Fruit fly (Drosophila melanogaster) whole organism, embryonic: ENCODE data around the gene mRpS31.

Experiments used
- BtbVII ChIP-seq: fragments of 200-800 bp; sonication (Bioruptor generic); optimal IDR thresholded peaks from 3 replicates; lab custom pipeline; 2017; ENCODE audit warnings: missing biosample characterization, mild to moderate bottlenecking, missing genetic modification characterization
- CG10321 ChIP-seq: fragments of 200-800 bp; sonication (Bioruptor generic); IDR thresholded peaks from 2 replicates; pipeline ENCODE4 v1.3.6; 2022; ENCODE audit warnings: missing biosample characterization, missing genetic modification characterization
- CG10462 ChIP-seq: fragments of 200-800 bp; sonication (Bioruptor generic); optimal IDR thresholded peaks from 2 replicates; lab custom pipeline; 2016; ENCODE audit warnings: missing biosample characterization, missing genetic modification characterization
- CG10543 ChIP-seq: fragments of 200-800 bp; sonication (Bioruptor generic); optimal IDR thresholded peaks from 3 replicates; lab custom pipeline; 2017; ENCODE audit warnings: missing biosample characterization, mild to moderate bottlenecking, missing genetic modification characterization, moderate library complexity
- CG11504 ChIP-seq: fragments of 200-800 bp; sonication (Bioruptor generic); optimal IDR thresholded peaks from 3 replicates; lab custom pipeline; 2019; ENCODE audit warnings: missing biosample characterization, mild to moderate bottlenecking, missing genetic modification characterization, moderate library complexity
- CG12391 ChIP-seq: fragments of 200-800 bp; sonication (Bioruptor generic); optimal IDR thresholded peaks from 3 replicates; lab custom pipeline; 2018; ENCODE audit warnings: missing biosample characterization, mild to moderate bottlenecking, missing genetic modification characterization, moderate library complexity
- CG13123 ChIP-seq: fragments of 200-800 bp; sonication (Bioruptor generic); optimal IDR thresholded peaks from 2 replicates; lab custom pipeline; 2016; ENCODE audit warnings: missing biosample characterization, missing genetic modification characterization
- CG13624 ChIP-seq: fragments of 200-800 bp; sonication (Bioruptor generic); optimal IDR thresholded peaks from 2 replicates; lab custom pipeline; 2016; ENCODE audit warnings: missing biosample characterization, missing genetic modification characterization
- CG15479 ChIP-seq: fragments of 200-800 bp; sonication (Bioruptor generic); optimal IDR thresholded peaks from 3 replicates; lab custom pipeline; 2019; ENCODE audit warnings: missing biosample characterization, mild to moderate bottlenecking, missing genetic modification characterization, moderate library complexity
- CG17361 ChIP-seq: fragments of 200-800 bp; sonication (Bioruptor generic); IDR thresholded peaks from 3 replicates; pipeline ENCODE4 v1.3.6; 2022; ENCODE audit warnings: missing biosample characterization, missing genetic modification characterization
- CG1832 ChIP-seq: fragments of 200-800 bp; sonication (Bioruptor generic); optimal IDR thresholded peaks from 2 replicates; lab custom pipeline; 2017; ENCODE audit warnings: missing biosample characterization, mild to moderate bottlenecking, missing genetic modification characterization, inconsistent platforms
- CG18476 ChIP-seq: fragments of 200-800 bp; sonication (Bioruptor generic); optimal IDR thresholded peaks from 2 replicates; lab custom pipeline; 2016; ENCODE audit warnings: missing biosample characterization, mild to moderate bottlenecking, missing genetic modification characterization
- CG18599 ChIP-seq: fragments of 200-800 bp; sonication (Bioruptor generic); optimal IDR thresholded peaks from 3 replicates; lab custom pipeline; 2017; ENCODE audit warnings: missing biosample characterization, missing genetic modification characterization, mild to moderate bottlenecking, moderate library complexity, missing genetic modification reagents
- CG2120 ChIP-seq: fragments of 200-800 bp; sonication (Bioruptor generic); optimal IDR thresholded peaks from 3 replicates; lab custom pipeline; 2016; ENCODE audit warnings: missing biosample characterization, missing genetic modification characterization
- CG3065 ChIP-seq: fragments of 200-800 bp; sonication (Bioruptor generic); optimal IDR thresholded peaks from 2 replicates; lab custom pipeline; 2016; ENCODE audit warnings: missing biosample characterization, missing genetic modification characterization
- CG5245 ChIP-seq: fragments of 200-800 bp; sonication (Bioruptor generic); optimal IDR thresholded peaks from 3 replicates; lab custom pipeline; 2016; ENCODE audit warnings: missing biosample characterization, missing genetic modification characterization
- CG6254 ChIP-seq: fragments of 200-800 bp; sonication (Bioruptor generic); optimal IDR thresholded peaks from 3 replicates; lab custom pipeline; 2017; ENCODE audit warnings: mild to moderate bottlenecking, missing biosample characterization, missing genetic modification reagents, missing genetic modification characterization
- CG7271 ChIP-seq: fragments of 200-800 bp; sonication (Bioruptor generic); optimal IDR thresholded peaks from 2 replicates; lab custom pipeline; 2018; ENCODE audit warnings: missing biosample characterization, mild to moderate bottlenecking, missing genetic modification characterization, moderate library complexity
- CG7357 ChIP-seq: fragments of 200-800 bp; sonication (Bioruptor generic); IDR thresholded peaks from 3 replicates; pipeline ENCODE4 v1.3.6; 2022; ENCODE audit warnings: missing biosample characterization, missing genetic modification characterization
- CG7839 ChIP-seq: fragments of 200-800 bp; sonication (Bioruptor generic); optimal IDR thresholded peaks from 3 replicates; lab custom pipeline; 2018; ENCODE audit warnings: missing biosample characterization, mild to moderate bottlenecking, missing genetic modification characterization, moderate library complexity
- Dek ChIP-seq: fragments of 200-800 bp; sonication (Bioruptor generic); optimal IDR thresholded peaks from 3 replicates; lab custom pipeline; 2019; ENCODE audit warnings: missing biosample characterization, mild to moderate bottlenecking, missing genetic modification characterization, moderate library complexity
- Dip3 ChIP-seq: fragments of 200-800 bp; sonication (Bioruptor generic); optimal IDR thresholded peaks from 3 replicates; lab custom pipeline; 2016; ENCODE audit warnings: missing biosample characterization, missing genetic modification characterization
- E2f1 ChIP-seq: fragments of 200-800 bp; sonication (Bioruptor generic); IDR thresholded peaks from 2 replicates; pipeline ENCODE4 v1.3.6; 2022; ENCODE audit warnings: missing biosample characterization, missing genetic modification characterization
- E2f2 ChIP-seq: fragments of 200-800 bp; sonication (Bioruptor generic); IDR thresholded peaks from 2 replicates; pipeline ENCODE4 v1.3.6; 2022; ENCODE audit warnings: missing biosample characterization, missing genetic modification characterization
- HLH54F ChIP-seq: fragments of 200-800 bp; sonication (Bioruptor generic); optimal IDR thresholded peaks from 3 replicates; lab custom pipeline; 2016; ENCODE audit warnings: missing biosample characterization, missing genetic modification characterization
- HmgZ ChIP-seq: fragments of 200-800 bp; sonication (Bioruptor generic); optimal IDR thresholded peaks from 2 replicates; lab custom pipeline; 2018; ENCODE audit warnings: missing biosample characterization, mild to moderate bottlenecking, missing genetic modification characterization
- Hr39 ChIP-seq: fragments of >200 bp; optimal IDR thresholded peaks from 2 replicates; lab custom pipeline; 2017
- Hr51 ChIP-seq, 2 experiments: fragments of 200-800 bp; sonication (Bioruptor generic); optimal IDR thresholded peaks; 2 replicates in 1 of 2; 3 replicates in 1 of 2; lab custom pipeline; 2016 to 2018; ENCODE audit warnings: missing biosample characterization in 2 of 2, missing genetic modification characterization in 2 of 2, mild to moderate bottlenecking in 1 of 2, moderate library complexity in 1 of 2
- NC2β ChIP-seq: fragments of 200-800 bp; sonication (Bioruptor generic); optimal IDR thresholded peaks from 2 replicates; lab custom pipeline; 2016; ENCODE audit warnings: missing biosample characterization, missing genetic modification characterization
- Rfx ChIP-seq: fragments of 200-800 bp; sonication (Bioruptor generic); IDR thresholded peaks from 2 replicates; pipeline ENCODE4 v1.3.6; 2022; ENCODE audit warnings: missing biosample characterization, missing genetic modification characterization
- Sox102F ChIP-seq: fragments of 200-800 bp; sonication (Bioruptor generic); optimal IDR thresholded peaks from 2 replicates; lab custom pipeline; 2018; ENCODE audit warnings: missing biosample characterization, mild to moderate bottlenecking, missing genetic modification characterization, moderate library complexity
- Spps ChIP-seq: fragments of 200-800 bp; sonication (Bioruptor generic); optimal IDR thresholded peaks from 2 replicates; lab custom pipeline; 2018; ENCODE audit warnings: missing biosample characterization, mild to moderate bottlenecking, missing genetic modification characterization
- Sry-β ChIP-seq: fragments of 200-800 bp; sonication (Bioruptor generic); optimal IDR thresholded peaks from 2 replicates; lab custom pipeline; 2018; ENCODE audit warnings: missing biosample characterization, mild to moderate bottlenecking, missing genetic modification characterization, moderate library complexity
- Tbp ChIP-seq: fragments of >200 bp; optimal IDR thresholded peaks from 2 replicates; lab custom pipeline; 2018; ENCODE audit warnings: missing biosample characterization, missing genetic modification characterization
- Xrp1 ChIP-seq: fragments of 200-800 bp; sonication (Bioruptor generic); IDR thresholded peaks from 2 replicates; pipeline ENCODE4 v1.3.6; 2022; ENCODE audit warnings: missing biosample characterization, missing genetic modification characterization
- ab ChIP-seq: fragments of 200-800 bp; sonication (Bioruptor generic); optimal IDR thresholded peaks from 2 replicates; lab custom pipeline; 2016; ENCODE audit warnings: missing biosample characterization, missing genetic modification characterization
- abd-A ChIP-seq: fragments of 200-800 bp; sonication (Bioruptor generic); optimal IDR thresholded peaks from 3 replicates; lab custom pipeline; 2019; ENCODE audit warnings: missing biosample characterization, mild to moderate bottlenecking, missing genetic modification characterization, moderate library complexity
- az2 ChIP-seq: fragments of 200-800 bp; sonication (Bioruptor generic); optimal IDR thresholded peaks from 3 replicates; lab custom pipeline; 2016; ENCODE audit warnings: missing biosample characterization, missing genetic modification characterization
- cato ChIP-seq: fragments of 200-800 bp; sonication (Bioruptor generic); optimal IDR thresholded peaks from 2 replicates; lab custom pipeline; 2016; ENCODE audit warnings: missing biosample characterization, missing genetic modification characterization, borderline replicate concordance
- chm ChIP-seq: fragments of 200-800 bp; sonication (Bioruptor generic); IDR thresholded peaks from 2 replicates; pipeline ENCODE4 v1.3.6; 2022; ENCODE audit warnings: missing biosample characterization, missing genetic modification characterization
- ftz-f1 ChIP-seq: fragments of 200-800 bp; sonication (Bioruptor generic); optimal IDR thresholded peaks from 2 replicates; lab custom pipeline; 2016; ENCODE audit warnings: missing biosample characterization, missing genetic modification characterization
- jing ChIP-seq: fragments of 200-800 bp; sonication (Bioruptor generic); optimal IDR thresholded peaks from 2 replicates; lab custom pipeline; 2018; ENCODE audit warnings: missing biosample characterization, mild to moderate bottlenecking, missing genetic modification characterization
- ken ChIP-seq: fragments of 200-800 bp; sonication (Bioruptor generic); IDR thresholded peaks from 3 replicates; pipeline ENCODE4 v1.3.6; 2022; ENCODE audit warnings: missing biosample characterization, missing genetic modification characterization
- phol ChIP-seq: fragments of 200-800 bp; sonication (Bioruptor generic); optimal IDR thresholded peaks from 3 replicates; lab custom pipeline; 2018; ENCODE audit warnings: missing biosample characterization, mild to moderate bottlenecking, missing genetic modification characterization, moderate library complexity
- pzg ChIP-seq: fragments of 200-800 bp; sonication (Bioruptor generic); optimal IDR thresholded peaks from 3 replicates; lab custom pipeline; 2018; ENCODE audit warnings: missing biosample characterization, mild to moderate bottlenecking, missing genetic modification characterization, moderate library complexity
- row ChIP-seq: fragments of 200-800 bp; sonication (Bioruptor generic); IDR thresholded peaks from 3 replicates; pipeline ENCODE4 v1.3.6; 2022; ENCODE audit warnings: missing biosample characterization, missing genetic modification characterization
- run ChIP-seq: fragments of 200-800 bp; sonication (Bioruptor generic); optimal IDR thresholded peaks from 3 replicates; lab custom pipeline; 2018; ENCODE audit warnings: missing biosample characterization, mild to moderate bottlenecking, missing genetic modification characterization
- schlank ChIP-seq: fragments of 200-800 bp; sonication (Bioruptor generic); optimal IDR thresholded peaks from 2 replicates; lab custom pipeline; 2018; ENCODE audit warnings: missing biosample characterization, mild to moderate bottlenecking, missing genetic modification characterization
- shn ChIP-seq: fragments of 200-800 bp; sonication (Bioruptor generic); optimal IDR thresholded peaks from 3 replicates; lab custom pipeline; 2016; ENCODE audit warnings: missing biosample characterization, missing genetic modification characterization
- slbo ChIP-seq: fragments of 200-800 bp; sonication (Bioruptor generic); IDR thresholded peaks from 2 replicates; pipeline ENCODE4 v1.3.6; 2022; ENCODE audit warnings: missing biosample characterization, missing genetic modification characterization
- zen ChIP-seq: fragments of 200-800 bp; sonication (Bioruptor generic); optimal IDR thresholded peaks from 3 replicates; lab custom pipeline; 2018; ENCODE audit warnings: missing biosample characterization, mild to moderate bottlenecking, missing genetic modification characterization, moderate library complexity

Gene mRpS31

dm6 chr3L:16045831-16046336 is 40.9 kb downstream of the mRpS31 start (continued):
- TF ChIP-seq CG15479 (GFP tag; lab: Kevin White, UChicago) (no peak), CG2120 (GFP tag; lab: Kevin White, UChicago) (peak; percentile 95), Dek (tag; lab: Kevin White, UChicago) (peak; percentile 95), schlank (tag; lab: Kevin White, UChicago) (peak; percentile 88), Rfx (GFP tag; lab: Robert Waterston, UW) (peak; percentile 93), zen (tag; lab: Kevin White, UChicago) (peak; percentile 92), CG10321 (GFP tag; lab: Robert Waterston, UW) (peak; percentile 74; the same call in 1 of the 2 replicates), E2f2 (GFP tag; lab: Robert Waterston, UW) (peak; percentile 70), HmgZ (tag; lab: Kevin White, UChicago) (peak; percentile 95), CG10462 (GFP tag; lab: Kevin White, UChicago) (peak; percentile 86), chm (GFP tag; lab: Robert Waterston, UW) (peak; percentile 94), BtbVII (GFP tag; lab: Kevin White, UChicago) (peak; percentile 86), ftz-f1 (no peak), ab (GFP tag; lab: Kevin White, UChicago) (peak; percentile 77), abd-A (tag; lab: Kevin White, UChicago) (peak; percentile 41), pzg (GFP tag; lab: Kevin White, UChicago) (peak; percentile 18), Hr51 (GFP tag; optimal IDR thresholded peaks at IDR 0.05; lab: Kevin White, UChicago) (peak; percentile 83 to 96), phol (tag; lab: Kevin White, UChicago) (peak; percentile 96), shn (peak; percentile 75), Sox102F (GFP tag; lab: Kevin White, UChicago) (peak; percentile 96), ken (GFP tag; lab: Robert Waterston, UW) (peak; percentile 85), az2 (GFP tag; lab: Kevin White, UChicago) (peak; percentile 98), CG7839 (tag; lab: Kevin White, UChicago) (peak; percentile 94), slbo (GFP tag; lab: Robert Waterston, UW) (peak; percentile 86), CG6254 (GFP tag; lab: Kevin White, UChicago) (peak; percentile 86), jing (GFP tag; lab: Kevin White, UChicago) (peak; percentile 78), CG17361 (GFP tag; lab: Robert Waterston, UW) (peak; percentile 88), CG3065 (GFP tag; lab: Kevin White, UChicago) (peak; percentile 59), Tbp (GFP tag; lab: Kevin White, UChicago) (no peak), CG18599 (GFP tag; lab: Kevin White, UChicago) (peak; percentile 96), CG18476 (GFP tag; lab: Kevin White, UChicago) (peak; percentile 93), row (GFP tag; lab: Robert Waterston, UW) (peak; percentile 97), NC2β (GFP tag; lab: Kevin White, UChicago) (peak; percentile 85), E2f1 (GFP tag; lab: Robert Waterston, UW) (peak; percentile 94), CG10543 (GFP tag; lab: Kevin White, UChicago) (peak; percentile 79), CG7357 (GFP tag; lab: Robert Waterston, UW) (peak; percentile 71; the same call in 2 of the 3 replicates), Hr39 (lab: Kevin White, UChicago) (no peak), Sry-β (peak; percentile 46), CG11504 (peak; percentile 92), CG12391 (peak; percentile 97), CG1832 (GFP tag; lab: Kevin White, UChicago) (no peak), CG7271 (tag; lab: Kevin White, UChicago) (peak; percentile 94), CG13123 (peak; percentile 80), Spps (tag; lab: Kevin White, UChicago) (peak; percentile 93), Xrp1 (GFP tag; lab: Robert Waterston, UW) (peak; percentile 96), HLH54F (GFP tag; lab: Kevin White, UChicago) (peak; percentile 88), CG5245 (GFP tag; lab: Kevin White, UChicago) (peak; percentile 63), run (tag; lab: Kevin White, UChicago) (peak; percentile 95), cato (GFP tag; lab: Kevin White, UChicago) (peak; percentile 25), CG13624 (peak; percentile 89), Dip3 (peak; percentile 88)
